Fruit fly (Drosophila melanogaster) whole organism, prepupa: Measurements from ENCODE around the gene CG11696.
A peak's percentile ranks its signal among the peaks of the same experiment; 100 is the strongest.

Experiments
- Blimp-1 ChIP-seq: fragments of 200-800 bp; sonication (Bioruptor generic); optimal IDR thresholded peaks from 3 replicates; lab custom pipeline; 2017; ENCODE audit warnings: missing biosample characterization, missing genetic modification characterization, mild to moderate bottlenecking, moderate library complexity, missing genetic modification reagents
- CG10631 ChIP-seq: fragments of 200-800 bp; sonication (Bioruptor generic); optimal IDR thresholded peaks from 2 replicates; lab custom pipeline; 2016; ENCODE audit warnings: missing biosample characterization, missing genetic modification characterization
- CG10669 ChIP-seq: fragments of 200-800 bp; sonication (Bioruptor generic); optimal IDR thresholded peaks from 3 replicates; lab custom pipeline; 2018; ENCODE audit warnings: missing biosample characterization, mild to moderate bottlenecking, missing genetic modification characterization, moderate library complexity
- CG11294 ChIP-seq: fragments of 200-800 bp; sonication (Bioruptor generic); IDR thresholded peaks from 2 replicates; pipeline ENCODE4 v1.3.6; 2022; ENCODE audit warnings: missing biosample characterization, missing genetic modification characterization
- CG11762 ChIP-seq: fragments of 200-800 bp; sonication (Bioruptor generic); optimal IDR thresholded peaks from 3 replicates; lab custom pipeline; 2016; ENCODE audit warnings: missing biosample characterization, missing genetic modification characterization; ENCODE audit not compliant: insufficient read depth
- CG1621 ChIP-seq: fragments of 200-800 bp; sonication (Bioruptor generic); optimal IDR thresholded peaks from 3 replicates; lab custom pipeline; 2018; ENCODE audit warnings: missing biosample characterization, mild to moderate bottlenecking, missing genetic modification characterization
- CG3032 ChIP-seq: fragments of 200-800 bp; optimal IDR thresholded peaks from 2 replicates; lab custom pipeline; 2019; ENCODE audit warnings: missing biosample characterization, mild to moderate bottlenecking, missing genetic modification characterization, moderate library complexity
- CG31627 ChIP-seq: fragments of 200-800 bp; sonication (Bioruptor generic); optimal IDR thresholded peaks from 3 replicates; lab custom pipeline; 2016; ENCODE audit warnings: missing biosample characterization, missing genetic modification characterization
- CG32006 ChIP-seq: fragments of 200-800 bp; sonication (Bioruptor generic); optimal IDR thresholded peaks from 3 replicates; lab custom pipeline; 2017; ENCODE audit warnings: missing biosample characterization, mild to moderate bottlenecking, missing genetic modification characterization
- CG34406 ChIP-seq: fragments of 200-800 bp; sonication (Bioruptor generic); optimal IDR thresholded peaks from 3 replicates; lab custom pipeline; 2016; ENCODE audit warnings: missing biosample characterization, missing genetic modification characterization
- CG4318 ChIP-seq: fragments of 200-800 bp; sonication (Bioruptor generic); optimal IDR thresholded peaks from 3 replicates; lab custom pipeline; 2017; ENCODE audit warnings: missing biosample characterization, mild to moderate bottlenecking, missing genetic modification characterization
- CG6163 ChIP-seq: fragments of 200-800 bp; sonication (Bioruptor generic); IDR thresholded peaks from 3 replicates; pipeline ENCODE4 v1.3.6; 2022; ENCODE audit warnings: missing biosample characterization, missing genetic modification characterization
- CG6276 ChIP-seq: fragments of 200-800 bp; sonication (Bioruptor generic); optimal IDR thresholded peaks from 2 replicates; lab custom pipeline; 2017; ENCODE audit warnings: missing biosample characterization, mild to moderate bottlenecking, missing genetic modification characterization
- CG6792 ChIP-seq: fragments of 200-800 bp; sonication (Bioruptor generic); optimal IDR thresholded peaks from 3 replicates; lab custom pipeline; 2016; ENCODE audit warnings: missing biosample characterization, missing genetic modification characterization
- CG6808 ChIP-seq: fragments of 200-800 bp; sonication (Bioruptor generic); optimal IDR thresholded peaks from 3 replicates; lab custom pipeline; 2017; ENCODE audit warnings: missing biosample characterization, missing genetic modification characterization, mild to moderate bottlenecking, moderate library complexity, missing genetic modification reagents
- CG6854 ChIP-seq: fragments of 200-800 bp; sonication (Bioruptor generic); optimal IDR thresholded peaks from 2 replicates; lab custom pipeline; 2017; ENCODE audit warnings: missing biosample characterization, mild to moderate bottlenecking, missing genetic modification characterization
- CG7368 ChIP-seq: fragments of 200-800 bp; sonication (Bioruptor generic); optimal IDR thresholded peaks from 3 replicates; lab custom pipeline; 2016; ENCODE audit warnings: missing biosample characterization, missing genetic modification characterization
- CG8319 ChIP-seq: fragments of 200-800 bp; sonication (Bioruptor generic); optimal IDR thresholded peaks from 3 replicates; lab custom pipeline; 2016; ENCODE audit warnings: missing biosample characterization, missing genetic modification characterization
- CG9139 ChIP-seq: fragments of 200-800 bp; sonication (Bioruptor generic); optimal IDR thresholded peaks from 3 replicates; lab custom pipeline; 2017; ENCODE audit warnings: missing biosample characterization, mild to moderate bottlenecking, missing genetic modification characterization
- Eip75B ChIP-seq: fragments of 200-800 bp; sonication (Bioruptor generic); optimal IDR thresholded peaks from 3 replicates; lab custom pipeline; 2016; ENCODE audit warnings: missing biosample characterization, missing genetic modification characterization
- Eip78C ChIP-seq: fragments of 200-800 bp; sonication (Bioruptor generic); peaks from one replicate; lab custom pipeline; 2016; ENCODE audit warnings: missing biosample characterization, missing genetic modification characterization
- Eip93F ChIP-seq: fragments of 200-800 bp; sonication (Bioruptor generic); optimal IDR thresholded peaks from 2 replicates; lab custom pipeline; 2016; ENCODE audit warnings: missing biosample characterization, mild to moderate bottlenecking, missing genetic modification characterization
- Ets21C ChIP-seq: fragments of 200-800 bp; sonication (Bioruptor generic); optimal IDR thresholded peaks from 3 replicates; lab custom pipeline; 2016; ENCODE audit warnings: missing biosample characterization, missing genetic modification characterization
- Ets96B ChIP-seq: fragments of 200-800 bp; optimal IDR thresholded peaks from 2 replicates; lab custom pipeline; 2019; ENCODE audit warnings: missing biosample characterization, mild to moderate bottlenecking, missing genetic modification characterization, moderate library complexity
- Gug ChIP-seq: fragments of 200-800 bp; sonication (Bioruptor generic); IDR thresholded peaks from 2 replicates; pipeline ENCODE4 v1.3.6; 2022; ENCODE audit warnings: missing biosample characterization, missing genetic modification characterization
- Met ChIP-seq: fragments of 200-800 bp; sonication (Bioruptor generic); optimal IDR thresholded peaks from 3 replicates; lab custom pipeline; 2016; ENCODE audit warnings: missing biosample characterization, missing genetic modification characterization
- OdsH ChIP-seq: fragments of 200-800 bp; sonication (Bioruptor generic); optimal IDR thresholded peaks from 3 replicates; lab custom pipeline; 2016; ENCODE audit warnings: missing biosample characterization, missing genetic modification characterization
- Smox ChIP-seq: fragments of 200-800 bp; sonication (Bioruptor generic); optimal IDR thresholded peaks from 3 replicates; lab custom pipeline; 2016; ENCODE audit warnings: missing biosample characterization, missing genetic modification characterization
- Sox102F ChIP-seq: fragments of 200-800 bp; sonication (Bioruptor generic); optimal IDR thresholded peaks from 2 replicates; lab custom pipeline; 2016; ENCODE audit warnings: missing biosample characterization, mild to moderate bottlenecking, missing genetic modification characterization
- Sox15 ChIP-seq: fragments of 200-800 bp; sonication (Bioruptor generic); optimal IDR thresholded peaks from 3 replicates; lab custom pipeline; 2016; ENCODE audit warnings: missing biosample characterization, missing genetic modification characterization
- achi ChIP-seq: fragments of 200-800 bp; sonication (Bioruptor generic); optimal IDR thresholded peaks from 3 replicates; lab custom pipeline; 2016; ENCODE audit warnings: missing biosample characterization, missing genetic modification characterization
- acj6 ChIP-seq: fragments of 200-800 bp; sonication (Bioruptor generic); optimal IDR thresholded peaks from 3 replicates; lab custom pipeline; 2016; ENCODE audit warnings: missing biosample characterization, missing genetic modification characterization
- dac ChIP-seq: fragments of 200-800 bp; sonication (Bioruptor generic); optimal IDR thresholded peaks from 2 replicates; lab custom pipeline; 2017; ENCODE audit warnings: missing biosample characterization, mild to moderate bottlenecking, missing genetic modification characterization
- eg ChIP-seq: fragments of 200-800 bp; sonication (Bioruptor generic); IDR thresholded peaks from 3 replicates; pipeline ENCODE4 v1.3.6; 2022; ENCODE audit warnings: missing biosample characterization, missing genetic modification characterization
- esn ChIP-seq: fragments of 200-800 bp; sonication (Bioruptor generic); optimal IDR thresholded peaks from 2 replicates; lab custom pipeline; 2016; ENCODE audit warnings: missing biosample characterization, mild to moderate bottlenecking, missing genetic modification characterization, moderate library complexity
- fd59A ChIP-seq: fragments of 200-800 bp; sonication (Bioruptor generic); optimal IDR thresholded peaks from 2 replicates; lab custom pipeline; 2017; ENCODE audit warnings: missing biosample characterization, mild to moderate bottlenecking, missing genetic modification characterization, missing genetic modification reagents
- fkh ChIP-seq: fragments of 200-800 bp; sonication (Bioruptor generic); optimal IDR thresholded peaks from 3 replicates; lab custom pipeline; 2017; ENCODE audit warnings: missing biosample characterization, mild to moderate bottlenecking, missing genetic modification characterization, moderate library complexity
- lz ChIP-seq: fragments of 200-800 bp; sonication (Bioruptor generic); optimal IDR thresholded peaks from 3 replicates; lab custom pipeline; 2016; ENCODE audit warnings: missing biosample characterization, missing genetic modification characterization
- salr ChIP-seq, 2 experiments: fragments of 200-800 bp; sonication (Bioruptor generic); optimal IDR thresholded peaks; 3 replicates each; lab custom pipeline; 2016 to 2018; ENCODE audit warnings: missing biosample characterization in 2 of 2, missing genetic modification characterization in 2 of 2, mild to moderate bottlenecking in 1 of 2
- spab ChIP-seq: fragments of 200-800 bp; sonication (Bioruptor generic); optimal IDR thresholded peaks from 2 replicates; lab custom pipeline; 2017; ENCODE audit warnings: missing biosample characterization, mild to moderate bottlenecking, missing genetic modification characterization, missing genetic modification reagents
- svp ChIP-seq: fragments of 200-800 bp; sonication (Bioruptor generic); peaks from one replicate; lab custom pipeline; 2016; ENCODE audit warnings: missing biosample characterization, missing genetic modification characterization

Gene CG11696

DNA sequence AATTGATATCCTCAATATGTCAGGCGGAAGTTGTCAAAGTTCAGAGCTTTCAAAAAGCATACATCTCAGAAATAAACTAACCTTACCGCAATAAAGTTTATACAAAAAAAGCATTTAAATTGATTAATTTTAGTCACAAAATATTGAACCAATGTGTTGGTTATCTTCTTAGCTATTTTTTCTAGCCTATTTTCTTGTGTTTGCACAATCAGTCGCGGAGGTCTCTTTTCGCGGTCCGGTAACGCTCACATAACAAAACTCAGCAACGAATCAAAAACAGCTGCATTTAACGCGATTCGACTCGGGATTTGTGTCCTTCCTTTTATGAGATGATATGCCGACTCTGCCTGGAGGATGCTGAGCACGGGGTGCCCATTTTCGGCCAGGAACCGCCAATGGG lies at the start of gene CG11696:
Gene CG11696, plus strand, starts transcription at position 203 of the 400 bp plus-strand sequence.
- TF ChIP-seq Eip75B (GFP tag; lab: Kevin White, UChicago) (no peak), Eip78C (GFP tag; lab: Kevin White, UChicago) (peak; percentile 37)

DNA sequence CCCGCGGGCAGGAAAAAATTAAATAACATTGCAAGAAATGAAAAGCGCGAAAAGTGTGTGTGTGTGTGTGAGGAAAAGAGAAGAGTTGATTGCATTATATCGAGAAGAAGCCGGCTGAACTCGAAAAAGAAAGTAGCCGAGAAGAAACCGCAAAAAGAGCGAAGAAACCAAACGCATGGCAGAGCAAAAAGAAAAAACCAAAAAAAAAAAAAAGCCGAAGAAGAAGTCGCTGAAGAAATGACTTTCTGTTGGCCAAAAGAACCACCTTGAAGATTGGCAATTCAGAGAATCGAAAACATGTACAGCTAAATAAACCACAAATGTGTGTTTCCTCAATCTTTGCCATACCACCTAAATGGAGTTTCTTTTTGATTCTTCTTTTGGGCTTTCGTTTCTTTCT lies 49.6 kb upstream of the CG11696 start:
- TF ChIP-seq CG11294 (GFP tag; lab: Robert Waterston, UW) (no peak), CG31627 (GFP tag; lab: Kevin White, UChicago) (no peak), CG8319 (GFP tag; lab: Kevin White, UChicago) (no peak), esn (no peak), dac (GFP tag; lab: Kevin White, UChicago) (no peak), CG6808 (GFP tag; lab: Kevin White, UChicago) (no peak), CG6854 (GFP tag; lab: Kevin White, UChicago) (peak; percentile 5), Eip78C (GFP tag; lab: Kevin White, UChicago) (peak; percentile 69), CG6276 (GFP tag; lab: Kevin White, UChicago) (peak; percentile 20), Met (GFP tag; lab: Kevin White, UChicago) (no peak), Blimp-1 (GFP tag; lab: Kevin White, UChicago) (peak; percentile 72), Smox (GFP tag; lab: Kevin White, UChicago) (no peak), CG6163 (no peak), Gug (GFP tag; lab: Robert Waterston, UW) (no peak), CG9139 (GFP tag; lab: Kevin White, UChicago) (no peak), Eip75B (GFP tag; lab: Kevin White, UChicago) (no peak), CG34406 (GFP tag; lab: Kevin White, UChicago) (no peak)

DNA sequence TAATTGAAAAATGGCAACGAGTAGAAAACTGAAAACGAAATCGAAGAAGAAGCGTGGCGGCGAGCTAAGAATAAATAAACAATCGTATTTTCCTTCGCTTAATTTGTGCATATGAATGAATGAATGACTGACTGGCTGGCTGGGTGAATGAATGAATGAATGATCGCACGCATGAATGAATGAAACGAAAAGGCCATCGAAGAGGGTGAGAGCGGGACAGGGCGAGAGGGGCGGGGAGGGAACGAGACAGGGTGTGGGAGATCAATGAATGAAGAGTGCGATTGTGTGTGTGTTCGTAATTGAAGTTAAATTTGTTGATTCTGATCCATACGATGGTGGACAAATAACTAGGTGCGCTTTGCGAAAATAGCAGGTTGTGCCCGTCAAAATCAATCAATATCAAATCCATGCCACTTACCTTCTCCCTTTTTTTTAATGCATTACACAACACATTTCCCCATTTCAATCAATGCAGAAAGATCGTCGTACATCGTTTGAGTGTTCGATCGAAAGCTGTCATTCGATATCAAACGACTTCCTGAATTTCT lies 46.4 kb upstream of the CG11696 start:
- TF ChIP-seq CG8319 (GFP tag; lab: Kevin White, UChicago) (no peak), CG6854 (GFP tag; lab: Kevin White, UChicago) (no peak), Ets96B (tag; lab: Kevin White, UChicago) (no peak), CG10669 (GFP tag; lab: Kevin White, UChicago) (no peak), CG6276 (GFP tag; lab: Kevin White, UChicago) (no peak), salr (GFP tag; optimal IDR thresholded peaks at IDR 0.05; lab: Kevin White, UChicago) (no peak), Eip93F (GFP tag; lab: Kevin White, UChicago) (no peak), spab (GFP tag; lab: Kevin White, UChicago) (no peak), fkh (GFP tag; lab: Kevin White, UChicago) (no peak)

DNA sequence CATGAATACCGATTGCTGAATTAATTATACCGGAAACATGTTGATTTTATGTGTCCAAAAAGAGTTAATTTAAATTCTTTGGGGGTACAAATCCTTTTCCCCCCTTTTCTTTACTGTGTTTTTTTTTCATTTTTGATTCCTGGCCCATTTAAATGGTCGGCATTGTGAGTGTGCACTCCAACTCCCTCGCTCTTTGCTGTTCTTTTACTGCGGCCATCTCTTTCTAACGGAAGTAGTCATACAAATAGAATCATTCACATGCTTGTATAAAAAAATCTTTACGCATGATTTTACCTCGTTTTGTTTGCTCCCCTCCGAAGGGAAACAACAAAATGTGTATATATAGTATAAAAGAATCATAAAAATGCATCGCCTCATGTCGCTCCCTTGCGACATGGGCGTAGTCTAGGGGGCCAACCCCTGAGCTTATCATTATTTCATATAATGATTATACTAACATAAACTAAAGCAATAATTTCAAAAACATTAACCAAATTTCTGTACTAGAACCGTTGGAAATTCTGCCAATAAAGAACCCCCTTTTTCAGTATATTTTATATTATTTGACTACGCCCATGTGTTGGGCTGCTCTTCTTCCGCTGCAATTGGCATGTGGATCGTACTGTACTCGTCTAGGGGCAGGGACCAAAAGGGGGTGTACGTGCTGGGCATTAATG lies 45.4 kb upstream of the CG11696 start:
- TF ChIP-seq Sox102F (peak; percentile 55), fkh (GFP tag; lab: Kevin White, UChicago) (peak; percentile 12), CG32006 (GFP tag; lab: Kevin White, UChicago) (peak; percentile 59), Eip75B (GFP tag; lab: Kevin White, UChicago) (peak; percentile 66), Gug (GFP tag; lab: Robert Waterston, UW) (peak; percentile 45), OdsH (peak; percentile 62), svp (peak; percentile 83), eg (GFP tag; lab: Robert Waterston, UW) (peak; percentile 79), Smox (GFP tag; lab: Kevin White, UChicago) (peak; percentile 57), CG9139 (GFP tag; lab: Kevin White, UChicago) (peak; percentile 47), salr (GFP tag; optimal IDR thresholded peaks at IDR 0.05; lab: Kevin White, UChicago) (peak; percentile 34 to 38), CG6792 (GFP tag; lab: Kevin White, UChicago) (peak; percentile 36), CG6276 (GFP tag; lab: Kevin White, UChicago) (peak; percentile 43), CG34406 (GFP tag; lab: Kevin White, UChicago) (peak; percentile 63), Sox15 (no peak), CG4318 (GFP tag; lab: Kevin White, UChicago) (peak; percentile 14), CG3032 (tag; lab: Kevin White, UChicago) (peak; percentile 79), CG1621 (tag; lab: Kevin White, UChicago) (peak; percentile 69), Met (GFP tag; lab: Kevin White, UChicago) (peak; percentile 52), CG8319 (GFP tag; lab: Kevin White, UChicago) (peak; percentile 11), acj6 (peak; percentile 70), lz (GFP tag; lab: Kevin White, UChicago) (peak; percentile 37), fd59A (GFP tag; lab: Kevin White, UChicago) (peak; percentile 67), CG10631 (GFP tag; lab: Kevin White, UChicago) (peak; percentile 76), achi (GFP tag; lab: Kevin White, UChicago) (peak; percentile 66), CG11762 (peak; percentile 31), CG7368 (peak; percentile 15), Ets21C (GFP tag; lab: Kevin White, UChicago) (peak; percentile 34)
